Fruit fly (Drosophila melanogaster) whole organism, embryonic: Measurements from ENCODE around the gene CG14613.

Source experiments
- Adf1 ChIP-seq: fragments of 200-800 bp; sonication (Bioruptor generic); IDR thresholded peaks from 2 replicates; pipeline ENCODE4 v1.3.6; 2022; ENCODE audit warnings: missing biosample characterization, missing genetic modification characterization
- BEAF-32 ChIP-seq: fragments of 200-800 bp; sonication (Bioruptor generic); optimal IDR thresholded peaks from 3 replicates; lab custom pipeline; 2017; ENCODE audit warnings: missing biosample characterization, missing genetic modification characterization, mild to moderate bottlenecking, moderate library complexity, missing genetic modification reagents
- CG10274 ChIP-seq: fragments of 200-800 bp; sonication (Bioruptor generic); optimal IDR thresholded peaks from 3 replicates; lab custom pipeline; 2017; ENCODE audit warnings: missing biosample characterization, mild to moderate bottlenecking, missing genetic modification characterization
- CG10366 ChIP-seq: fragments of 200-800 bp; sonication (Bioruptor generic); IDR thresholded peaks from 2 replicates; pipeline ENCODE4 v1.3.6; 2022; ENCODE audit warnings: missing biosample characterization, missing genetic modification characterization
- CG12769 ChIP-seq: fragments of 200-800 bp; sonication (Bioruptor generic); optimal IDR thresholded peaks from 2 replicates; lab custom pipeline; 2019; ENCODE audit warnings: missing biosample characterization, mild to moderate bottlenecking, missing genetic modification characterization, moderate library complexity
- CG13287 ChIP-seq: fragments of 200-800 bp; sonication (Bioruptor generic); IDR thresholded peaks from 2 replicates; pipeline ENCODE4 v1.3.6; 2022; ENCODE audit warnings: missing biosample characterization, missing genetic modification characterization; ENCODE audit not compliant: partially characterized antibody
- CG15269 ChIP-seq: fragments of 200-800 bp; sonication (Bioruptor generic); optimal IDR thresholded peaks from 2 replicates; lab custom pipeline; 2018; ENCODE audit warnings: missing biosample characterization, mild to moderate bottlenecking, missing genetic modification characterization, moderate library complexity
- CG1603 ChIP-seq: fragments of 200-800 bp; sonication (Bioruptor generic); optimal IDR thresholded peaks from 2 replicates; lab custom pipeline; 2019; ENCODE audit warnings: missing biosample characterization, mild to moderate bottlenecking, missing genetic modification characterization, moderate library complexity
- CG17186 ChIP-seq: fragments of 200-800 bp; sonication (Bioruptor generic); optimal IDR thresholded peaks from 3 replicates; lab custom pipeline; 2017; ENCODE audit warnings: missing biosample characterization, missing genetic modification reagents, missing genetic modification characterization
- CG1832 ChIP-seq: fragments of 200-800 bp; sonication (Bioruptor generic); optimal IDR thresholded peaks from 2 replicates; lab custom pipeline; 2017; ENCODE audit warnings: missing biosample characterization, mild to moderate bottlenecking, missing genetic modification characterization, inconsistent platforms
- CG18599 ChIP-seq: fragments of 200-800 bp; sonication (Bioruptor generic); optimal IDR thresholded peaks from 3 replicates; lab custom pipeline; 2017; ENCODE audit warnings: missing biosample characterization, missing genetic modification characterization, mild to moderate bottlenecking, moderate library complexity, missing genetic modification reagents
- CG32772 ChIP-seq: fragments of 200-800 bp; sonication (Bioruptor generic); IDR thresholded peaks from 2 replicates; pipeline ENCODE4 v1.3.6; 2022; ENCODE audit warnings: missing biosample characterization, missing genetic modification characterization
- CG4404 ChIP-seq: fragments of 200-800 bp; sonication (Bioruptor generic); IDR thresholded peaks from 2 replicates; pipeline ENCODE4 v1.3.6; 2022; ENCODE audit warnings: missing biosample characterization, missing genetic modification characterization
- CG4424 ChIP-seq: fragments of 200-800 bp; sonication (Bioruptor generic); optimal IDR thresholded peaks from 3 replicates; lab custom pipeline; 2016; ENCODE audit warnings: missing biosample characterization, missing genetic modification characterization
- CG4617 ChIP-seq: fragments of 200-800 bp; sonication (Bioruptor generic); optimal IDR thresholded peaks from 3 replicates; lab custom pipeline; 2016; ENCODE audit warnings: missing biosample characterization, missing genetic modification characterization, borderline replicate concordance
- CG6175 ChIP-seq: fragments of 200-800 bp; sonication (Bioruptor generic); IDR thresholded peaks from 3 replicates; pipeline ENCODE4 v1.3.6; 2022; ENCODE audit warnings: missing biosample characterization, missing genetic modification characterization
- CG6765 ChIP-seq: fragments of 200-800 bp; sonication (Bioruptor generic); optimal IDR thresholded peaks from 3 replicates; lab custom pipeline; 2017; ENCODE audit warnings: missing biosample characterization, mild to moderate bottlenecking, missing genetic modification characterization
- Dbx ChIP-seq: fragments of 200-800 bp; sonication (Bioruptor generic); IDR thresholded peaks from 3 replicates; pipeline ENCODE4 v1.3.6; 2022; ENCODE audit warnings: missing biosample characterization, missing genetic modification characterization
- E2f1 ChIP-seq: fragments of 200-800 bp; sonication (Bioruptor generic); IDR thresholded peaks from 2 replicates; pipeline ENCODE4 v1.3.6; 2022; ENCODE audit warnings: missing biosample characterization, missing genetic modification characterization
- E2f2 ChIP-seq: fragments of 200-800 bp; sonication (Bioruptor generic); IDR thresholded peaks from 2 replicates; pipeline ENCODE4 v1.3.6; 2022; ENCODE audit warnings: missing biosample characterization, missing genetic modification characterization
- Eip74EF ChIP-seq, 2 experiments: fragments of 200-800 bp in 1 of 2; fragments of >200 bp in 1 of 2; sonication (Bioruptor generic) in 1 of 2; optimal IDR thresholded peaks; 2 replicates each; lab custom pipeline; 2017 to 2019; ENCODE audit warnings: missing biosample characterization in 2 of 2, missing genetic modification characterization in 2 of 2, mild to moderate bottlenecking in 1 of 2, moderate library complexity in 1 of 2
- HLH3B ChIP-seq: fragments of 200-800 bp; sonication (Bioruptor generic); IDR thresholded peaks from 2 replicates; pipeline ENCODE4 v1.3.6; 2022; ENCODE audit warnings: missing biosample characterization, missing genetic modification characterization
- HLH54F ChIP-seq: fragments of 200-800 bp; sonication (Bioruptor generic); optimal IDR thresholded peaks from 3 replicates; lab custom pipeline; 2016; ENCODE audit warnings: missing biosample characterization, missing genetic modification characterization
- HLHmδ ChIP-seq: fragments of 200-800 bp; sonication (Bioruptor generic); optimal IDR thresholded peaks from 2 replicates; lab custom pipeline; 2018; ENCODE audit warnings: missing biosample characterization, mild to moderate bottlenecking, missing genetic modification characterization, moderate library complexity
- Med ChIP-seq: fragments of 200-800 bp; sonication (Bioruptor generic); peaks from one replicate; lab custom pipeline; 2016; ENCODE audit warnings: missing biosample characterization, missing genetic modification characterization, mild to moderate bottlenecking, inconsistent platforms, moderate library complexity
- Ravus ChIP-seq: fragments of 200-800 bp; sonication (Bioruptor generic); IDR thresholded peaks from 2 replicates; pipeline ENCODE4 v1.3.6; 2022; ENCODE audit warnings: missing biosample characterization, missing genetic modification characterization
- Stat92E ChIP-seq, 3 experiments: fragments of >200 bp in 2 of 3; fragments of 200-800 bp in 1 of 3; sonication (Bioruptor generic) in 1 of 3; optimal IDR thresholded peaks; 2 replicates each; lab custom pipeline; 2017 to 2019; ENCODE audit warnings: missing biosample characterization in 3 of 3, missing genetic modification characterization in 3 of 3, mild to moderate bottlenecking in 1 of 3, moderate library complexity in 1 of 3
- Trl ChIP-seq, 3 experiments: fragments of >200 bp in 2 of 3; fragments of 200-800 bp in 1 of 3; sonication (Bioruptor generic) in 1 of 3; optimal IDR thresholded peaks; 2 replicates in 1 of 3; 3 replicates in 2 of 3; lab custom pipeline; 2016 to 2017; ENCODE audit warnings: missing biosample characterization in 1 of 3, missing genetic modification characterization in 1 of 3
- al ChIP-seq: fragments of 200-800 bp; sonication (Bioruptor generic); IDR thresholded peaks from 2 replicates; pipeline ENCODE4 v1.3.6; 2022; ENCODE audit warnings: missing biosample characterization, missing genetic modification characterization
- ase ChIP-seq: fragments of 200-800 bp; sonication (Bioruptor generic); IDR thresholded peaks from 3 replicates; pipeline ENCODE4 v1.3.6; 2022; ENCODE audit warnings: missing biosample characterization, missing genetic modification characterization
- bowl ChIP-seq: fragments of 200-800 bp; sonication (Bioruptor generic); IDR thresholded peaks from 2 replicates; pipeline ENCODE4 v1.3.6; 2022; ENCODE audit warnings: missing biosample characterization, missing genetic modification characterization
- chinmo ChIP-seq: fragments of 200-800 bp; sonication (Bioruptor generic); IDR thresholded peaks from 4 replicates; pipeline ENCODE4 v1.3.6; 2022; ENCODE audit warnings: missing biosample characterization, missing genetic modification characterization; ENCODE audit not compliant: partially characterized antibody
- chm ChIP-seq: fragments of 200-800 bp; sonication (Bioruptor generic); IDR thresholded peaks from 2 replicates; pipeline ENCODE4 v1.3.6; 2022; ENCODE audit warnings: missing biosample characterization, missing genetic modification characterization
- corto ChIP-seq: fragments of 200-800 bp; sonication (Bioruptor generic); optimal IDR thresholded peaks from 2 replicates; lab custom pipeline; 2016; ENCODE audit warnings: missing biosample characterization, mild to moderate bottlenecking, missing genetic modification characterization, moderate library complexity
- croc ChIP-seq: fragments of 200-800 bp; sonication (Bioruptor generic); conservative IDR thresholded peaks from 3 replicates; pipeline ENCODE4 v1.3.6; 2022; ENCODE audit warnings: missing biosample characterization, missing genetic modification characterization
- cwo ChIP-seq: fragments of 200-800 bp; sonication (Bioruptor generic); optimal IDR thresholded peaks from 3 replicates; lab custom pipeline; 2017; ENCODE audit warnings: missing biosample characterization, missing genetic modification characterization, mild to moderate bottlenecking, moderate library complexity, missing genetic modification reagents
- dm ChIP-seq: fragments of 200-800 bp; sonication (Bioruptor generic); optimal IDR thresholded peaks from 3 replicates; lab custom pipeline; 2016; ENCODE audit warnings: missing biosample characterization, missing genetic modification characterization
- exex ChIP-seq: fragments of 200-800 bp; sonication (Bioruptor generic); optimal IDR thresholded peaks from 4 replicates; lab custom pipeline; 2018; ENCODE audit warnings: missing biosample characterization, mild to moderate bottlenecking, missing genetic modification characterization, moderate library complexity
- gro ChIP-seq: fragments of 200-800 bp; sonication (Bioruptor generic); optimal IDR thresholded peaks from 2 replicates; lab custom pipeline; 2016; ENCODE audit warnings: missing biosample characterization, missing genetic modification characterization
- jing ChIP-seq: fragments of 200-800 bp; sonication (Bioruptor generic); optimal IDR thresholded peaks from 2 replicates; lab custom pipeline; 2018; ENCODE audit warnings: missing biosample characterization, mild to moderate bottlenecking, missing genetic modification characterization
- lbe ChIP-seq: fragments of 200-800 bp; sonication (Bioruptor generic); optimal IDR thresholded peaks from 2 replicates; lab custom pipeline; 2016; ENCODE audit warnings: missing biosample characterization, mild to moderate bottlenecking, missing genetic modification characterization
- nerfin-2 ChIP-seq: fragments of 200-800 bp; sonication (Bioruptor generic); IDR thresholded peaks from 2 replicates; pipeline ENCODE4 v1.3.6; 2022; ENCODE audit warnings: missing biosample characterization, missing genetic modification characterization; ENCODE audit not compliant: partially characterized antibody
- pho ChIP-seq: fragments of 200-800 bp; sonication (Bioruptor generic); optimal IDR thresholded peaks from 2 replicates; lab custom pipeline; 2016; ENCODE audit warnings: missing biosample characterization, missing genetic modification characterization
- sqz ChIP-seq: fragments of 200-800 bp; sonication (Bioruptor generic); optimal IDR thresholded peaks from 3 replicates; lab custom pipeline; 2018; ENCODE audit warnings: missing biosample characterization, mild to moderate bottlenecking, missing genetic modification characterization
- sr ChIP-seq: fragments of 200-800 bp; sonication (Bioruptor generic); IDR thresholded peaks from 3 replicates; pipeline ENCODE4 v1.3.6; 2022; ENCODE audit warnings: missing biosample characterization, missing genetic modification characterization
- sug ChIP-seq: fragments of 200-800 bp; optimal IDR thresholded peaks from 2 replicates; lab custom pipeline; 2019; ENCODE audit warnings: missing biosample characterization, mild to moderate bottlenecking, missing genetic modification characterization, moderate library complexity

Gene CG14613

dm6 chrX:22487667-22488593, 16.1 kb upstream of the CG14613 start (continued):
- no peak; the same call in 1 of the 2 replicates for TF ChIP-seq CG13287
- TF ChIP-seq CG4617 (GFP tag; lab: Kevin White, UChicago): no peak
- peak; percentile 21 to 77 for TF ChIP-seq Trl (optimal IDR thresholded peaks at IDR 0.05; lab: Kevin White, UChicago)
- TF ChIP-seq Trl (GFP tag; optimal IDR thresholded peaks at IDR 0.05; lab: Kevin White, UChicago): no peak
- TF ChIP-seq al (GFP tag; lab: Robert Waterston, UW): peak; percentile 29; the same call in 1 of the 2 replicates
- TF ChIP-seq CG15269: peak; percentile 52
- TF ChIP-seq HLHmδ (GFP tag; lab: Kevin White, UChicago): no peak
- TF ChIP-seq CG6765 (GFP tag; lab: Kevin White, UChicago): no peak
- TF ChIP-seq Adf1 (GFP tag; lab: Robert Waterston, UW): peak; percentile 39
- peak; percentile 18 for TF ChIP-seq gro (GFP tag; lab: Kevin White, UChicago)
- no peak for TF ChIP-seq corto (GFP tag; lab: Kevin White, UChicago)
- TF ChIP-seq chinmo (GFP tag; lab: Robert Waterston, UW): peak; percentile 72; the same call in 1 of the 4 replicates
- TF ChIP-seq CG10366 (GFP tag; lab: Robert Waterston, UW): peak; percentile 44
- 0 out of 2 replicates have a peak, but pooled peaks have one; percentile 32 for TF ChIP-seq chm (GFP tag; lab: Robert Waterston, UW)
- peak; percentile 15 for TF ChIP-seq cwo (GFP tag; lab: Kevin White, UChicago)
- peak; percentile 63; the same call in 2 of the 3 replicates for TF ChIP-seq CG6175
- TF ChIP-seq CG10274 (GFP tag; lab: Kevin White, UChicago): no peak
- no peak for TF ChIP-seq HLH54F (GFP tag; lab: Kevin White, UChicago)
- no peak for TF ChIP-seq jing (GFP tag; lab: Kevin White, UChicago)
- TF ChIP-seq Eip74EF (GFP tag; optimal IDR thresholded peaks at IDR 0.05; lab: Kevin White, UChicago): no peak
- peak; percentile 53 for TF ChIP-seq CG12769
- TF ChIP-seq nerfin-2 (GFP tag; lab: Robert Waterston, UW): no peak
- peak; percentile 58 for TF ChIP-seq E2f1
- TF ChIP-seq pho (GFP tag; lab: Kevin White, UChicago): no peak
- peak; percentile 73 for TF ChIP-seq sug
- peak; percentile 24 for TF ChIP-seq CG4424
- TF ChIP-seq CG1832 (GFP tag; lab: Kevin White, UChicago): no peak
- no peak for TF ChIP-seq CG1603 (tag; lab: Kevin White, UChicago)
- no peak for TF ChIP-seq Stat92E (GFP tag; optimal IDR thresholded peaks at IDR 0.05; lab: Kevin White, UChicago)
- TF ChIP-seq E2f2 (GFP tag; lab: Robert Waterston, UW): peak; percentile 19; the same call in 1 of the 2 replicates
- TF ChIP-seq CG18599 (GFP tag; lab: Kevin White, UChicago): peak; percentile 76
- TF ChIP-seq bowl (GFP tag; lab: Robert Waterston, UW): no peak
- TF ChIP-seq CG32772 (GFP tag; lab: Robert Waterston, UW): peak; percentile 57; the same call in 1 of the 2 replicates
- TF ChIP-seq Dbx: peak; percentile 48; the same call in 2 of the 3 replicates

dm6 chrX:22486919-22487634, 15.3 kb upstream of the CG14613 start:
- TF ChIP-seq CG17186 (GFP tag; lab: Kevin White, UChicago) (no peak), CG4404 (GFP tag; lab: Robert Waterston, UW) (no peak), croc (no peak), sqz (GFP tag; lab: Kevin White, UChicago) (peak; percentile 73), exex (tag; lab: Kevin White, UChicago) (peak; percentile 28), sr (GFP tag; lab: Robert Waterston, UW) (no peak), BEAF-32 (GFP tag; lab: Kevin White, UChicago) (no peak), Ravus (GFP tag; lab: Robert Waterston, UW) (no peak), CG13287 (0 out of 2 replicates have a peak, but pooled peaks have one; percentile 19), E2f2 (GFP tag; lab: Robert Waterston, UW) (peak; percentile 24; the same call in 1 of the 2 replicates), dm (GFP tag; lab: Kevin White, UChicago) (no peak), HLH3B (GFP tag; lab: Robert Waterston, UW) (no peak), lbe (GFP tag; lab: Kevin White, UChicago) (peak; percentile 11), Med (GFP tag; lab: Kevin White, UChicago) (peak; percentile 58), ase (GFP tag; lab: Robert Waterston, UW) (no peak)
